Fruit fly (Drosophila melanogaster): ENCODE measurements around the gene Oatp74D.
A peak's percentile ranks its signal among the peaks of the same experiment; 100 is the strongest.

Oatp74D gene

DNA sequence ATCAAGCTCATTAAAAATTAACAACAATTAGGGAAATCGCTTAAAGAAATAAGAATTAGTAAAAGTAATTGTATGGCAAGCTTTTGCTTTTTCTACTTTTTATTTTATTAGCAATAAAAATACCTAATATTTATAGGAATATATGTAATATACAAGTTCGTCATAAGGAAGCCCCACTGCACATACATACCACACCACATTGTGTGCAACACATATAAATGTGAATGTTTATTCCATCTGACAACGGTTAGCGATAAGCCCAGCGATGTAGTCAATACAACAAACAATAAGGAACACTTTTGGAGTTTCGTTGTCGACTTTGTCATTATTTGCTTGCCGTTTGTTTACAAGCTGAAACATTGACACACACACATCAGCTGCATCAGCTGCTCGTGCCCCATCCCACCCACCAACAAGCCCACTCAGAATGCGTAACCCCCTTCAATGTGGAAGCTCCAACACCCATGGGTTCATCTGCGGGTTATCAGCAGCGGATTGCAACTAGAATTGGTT lies 1.6 kb upstream of the Oatp74D start:
- TF ChIP-seq CG6808 (GFP tag; optimal IDR thresholded peaks at IDR 0.05) (peak; percentile 70), pdm3 (GFP tag; optimal IDR thresholded peaks at IDR 0.05) (peak; percentile 54), ss (GFP tag; optimal IDR thresholded peaks at IDR 0.05) (peak in 1 of 2 experiments; percentile 80), CG3032 (tag; optimal IDR thresholded peaks at IDR 0.05) (peak; percentile 3), CG10669 (GFP tag; optimal IDR thresholded peaks at IDR 0.05) (peak; percentile 50), Met (GFP tag; optimal IDR thresholded peaks at IDR 0.05) (peak; percentile 70), cyc (GFP tag; optimal IDR thresholded peaks at IDR 0.05) (peak; percentile 45), CG11762 (GFP tag; optimal IDR thresholded peaks at IDR 0.05; ENCODE audit: insufficient read depth) (peak; percentile 31), Sox14 (GFP tag; optimal IDR thresholded peaks at IDR 0.05) (peak; percentile 40), eg (GFP tag; IDR thresholded peaks at IDR 0.05) (peak; percentile 45; the same call in 2 of the 3 replicates), CG6792 (GFP tag; optimal IDR thresholded peaks at IDR 0.05) (peak; percentile 63), fd59A (GFP tag; optimal IDR thresholded peaks at IDR 0.05) (no peak), achi (GFP tag; optimal IDR thresholded peaks at IDR 0.05) (peak; percentile 49), spab (GFP tag; optimal IDR thresholded peaks at IDR 0.05) (no peak), net (GFP tag; optimal IDR thresholded peaks at IDR 0.05) (peak; percentile 51), CG3919 (GFP tag; optimal IDR thresholded peaks at IDR 0.05) (peak; percentile 56), Sox102F (GFP tag; optimal IDR thresholded peaks at IDR 0.05) (peak; percentile 57), CG32006 (GFP tag; optimal IDR thresholded peaks at IDR 0.05) (peak; percentile 66), Lpt (GFP tag; optimal IDR thresholded peaks at IDR 0.05) (peak; percentile 28), CG6163 (GFP tag; IDR thresholded peaks at IDR 0.05) (peak; percentile 64; the same call in 2 of the 3 replicates), dac (GFP tag; optimal IDR thresholded peaks at IDR 0.05) (no peak), CG8119 (GFP tag; IDR thresholded peaks at IDR 0.05) (peak; percentile 57; the same call in 2 of the 3 replicates), esn (GFP tag; optimal IDR thresholded peaks at IDR 0.05) (peak; percentile 67), CG1621 (tag; optimal IDR thresholded peaks at IDR 0.05) (peak; percentile 62), CG8632 (GFP tag; optimal IDR thresholded peaks at IDR 0.05) (peak; percentile 69), Ets96B (tag; optimal IDR thresholded peaks at IDR 0.05) (peak; percentile 21), Gug (GFP tag; IDR thresholded peaks at IDR 0.05) (no peak; the same call in none of the 2 replicates), vri (GFP tag; optimal IDR thresholded peaks at IDR 0.05) (peak; percentile 60), Ets21C (GFP tag; optimal IDR thresholded peaks at IDR 0.05) (peak; percentile 2), CG16779 (tag; optimal IDR thresholded peaks at IDR 0.05) (no peak), Eip78C (GFP tag) (peak; percentile 70), Eip93F (GFP tag; optimal IDR thresholded peaks at IDR 0.05) (peak; percentile 49), fd85E (GFP tag; optimal IDR thresholded peaks at IDR 0.05) (peak; percentile 44), CG7368 (GFP tag; optimal IDR thresholded peaks at IDR 0.05) (peak; percentile 72), CG4318 (GFP tag; optimal IDR thresholded peaks at IDR 0.05) (peak; percentile 8), Sox15 (GFP tag; optimal IDR thresholded peaks at IDR 0.05) (no peak), Eip75B (GFP tag; optimal IDR thresholded peaks at IDR 0.05) (peak; percentile 54), topi (GFP tag; optimal IDR thresholded peaks at IDR 0.05) (peak; percentile 53), Hr4 (GFP tag; optimal IDR thresholded peaks at IDR 0.05) (peak; percentile 62), CG34406 (GFP tag; optimal IDR thresholded peaks at IDR 0.05) (peak; percentile 47), CG15336 (GFP tag; IDR thresholded peaks at IDR 0.05) (peak; percentile 53; the same call in 1 of the 2 replicates), fkh (GFP tag; optimal IDR thresholded peaks at IDR 0.05) (peak; percentile 96), acj6 (GFP tag; optimal IDR thresholded peaks at IDR 0.05) (no peak), CG10631 (GFP tag; optimal IDR thresholded peaks at IDR 0.05) (peak; percentile 23), Blimp-1 (GFP tag; optimal IDR thresholded peaks at IDR 0.05) (peak; percentile 44), CG9139 (GFP tag; optimal IDR thresholded peaks at IDR 0.05) (peak; percentile 68), Hr38 (GFP tag; optimal IDR thresholded peaks at IDR 0.05) (no peak), svp (GFP tag) (peak; percentile 87), lz (GFP tag; optimal IDR thresholded peaks at IDR 0.05) (peak; percentile 48), CG11294 (GFP tag; IDR thresholded peaks at IDR 0.05) (no peak; the same call in none of the 2 replicates), CG31627 (GFP tag; optimal IDR thresholded peaks at IDR 0.05) (peak; percentile 43)

Data from whole organism, prepupa.